Fruit fly (Drosophila melanogaster) whole organism: ENCODE measurements around the gene Osi12.

Experiments
- CG8478 ChIP-seq: fragments of >200 bp; optimal IDR thresholded peaks from 2 replicates; lab custom pipeline; 2018; ENCODE audit warnings: inconsistent platforms
- Dll ChIP-seq: fragments of >200 bp; optimal IDR thresholded peaks from 2 replicates; lab custom pipeline; 2017
- EcR ChIP-seq, 2 experiments: fragments of >200 bp; optimal IDR thresholded peaks; 2 replicates each; lab custom pipeline; 2017; ENCODE audit warnings: missing biosample characterization in 2 of 2, missing genetic modification characterization in 2 of 2, missing genetic modification reagents in 2 of 2
- usp ChIP-seq: fragments of >200 bp; optimal IDR thresholded peaks from 2 replicates; lab custom pipeline; 2017; ENCODE audit warnings: missing biosample characterization, missing genetic modification characterization, mixed read lengths

- TF ChIP-seq Dll (lab: Kevin White, UChicago): no peak
- TF ChIP-seq EcR (GFP tag; optimal IDR thresholded peaks at IDR 0.05; lab: Kevin White, UChicago): no peak
- no peak for TF ChIP-seq CG8478 (lab: Kevin White, UChicago)
- no peak for TF ChIP-seq usp
Observed at dm6 chr3R:6230298-6230697, 48.0 kb upstream of the Osi12 start.
